Worm (Caenorhabditis elegans): Measurements from ENCODE around the gene W01D2.6.

W01D2.6 gene

DNA sequence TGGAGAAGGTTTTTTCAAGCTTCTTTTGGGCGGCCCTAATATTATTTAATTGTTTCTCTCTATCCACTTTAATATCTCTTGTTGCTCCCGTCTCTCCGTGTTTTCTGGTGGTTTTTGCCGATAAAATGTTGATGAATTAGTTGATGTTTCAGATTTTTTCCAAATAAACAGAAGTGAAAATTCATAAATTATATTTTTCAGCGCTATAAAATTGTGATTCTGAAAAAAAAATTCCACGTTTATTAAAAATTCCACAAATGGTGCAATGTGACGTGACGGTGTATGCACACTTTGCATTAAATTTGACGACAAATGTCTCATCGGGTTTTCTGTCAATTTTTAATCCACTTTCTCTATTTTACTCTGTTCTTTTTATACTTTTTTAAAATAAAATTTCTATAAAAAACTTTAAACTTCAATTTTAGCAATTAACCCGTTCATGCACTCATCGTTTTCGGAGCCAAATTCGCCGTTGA lies 10.7 kb upstream of the W01D2.6 start, which contains the start of gene tbc-20:
Gene tbc-20 (plus strand): TSS at position 426 of the 476 bp plus-strand sequence.
- TF ChIP-seq nhr-237 (tag; optimal IDR thresholded peaks at IDR 0.05) (no peak), nhr-129 (tag; optimal IDR thresholded peaks at IDR 0.05) (no peak), lsy-2 (tag; optimal IDR thresholded peaks at IDR 0.05) (peak in 1 of 2 experiments; percentile 54), nhr-77 (tag; optimal IDR thresholded peaks at IDR 0.05) (peak; percentile 25), snpc-4 (tag; optimal IDR thresholded peaks at IDR 0.05) (no peak), sem-4 (tag; optimal IDR thresholded peaks at IDR 0.05) (peak; percentile 18), unc-55 (GFP tag; optimal IDR thresholded peaks at IDR 0.05) (peak; percentile 51), alr-1 (tag; optimal IDR thresholded peaks at IDR 0.05) (no peak), elt-1 (tag; optimal IDR thresholded peaks at IDR 0.05) (no peak), skn-1 (tag; optimal IDR thresholded peaks at IDR 0.05) (no peak), mbf-1 (tag; optimal IDR thresholded peaks at IDR 0.05) (no peak), ztf-1 (GFP tag; conservative IDR thresholded peaks at IDR 0.05) (no peak), nhr-12 (tag; optimal IDR thresholded peaks at IDR 0.05) (no peak), egl-27 (tag; optimal IDR thresholded peaks at IDR 0.05) (no peak), gmeb-1 (tag; optimal IDR thresholded peaks at IDR 0.05) (peak; percentile 16), aly-2 (tag; optimal IDR thresholded peaks at IDR 0.05) (no peak), zag-1 (tag; optimal IDR thresholded peaks at IDR 0.05) (no peak), nhr-23 (tag; optimal IDR thresholded peaks at IDR 0.05) (no peak), unc-39 (tag; optimal IDR thresholded peaks at IDR 0.05) (no peak), mdl-1 (tag; optimal IDR thresholded peaks at IDR 0.05) (no peak), ZK546.5 (tag; optimal IDR thresholded peaks at IDR 0.05) (no peak), blmp-1 (tag; optimal IDR thresholded peaks at IDR 0.05; ENCODE audit: insufficient read depth) (no peak), sma-9 (GFP tag; optimal IDR thresholded peaks at IDR 0.05) (peak; percentile 20), sma-9 (tag; optimal IDR thresholded peaks at IDR 0.05) (no peak), ama-1 (optimal IDR thresholded peaks at IDR 0.05) (no peak), C34F6.9 (tag; optimal IDR thresholded peaks at IDR 0.05) (peak; percentile 44), nhr-21 (tag; optimal IDR thresholded peaks at IDR 0.05) (no peak), unc-62 (GFP tag; optimal IDR thresholded peaks at IDR 0.05) (no peak), lin-13 (GFP tag; optimal IDR thresholded peaks at IDR 0.05) (peak; percentile 20), nhr-10 (tag; optimal IDR thresholded peaks at IDR 0.05) (no peak), elt-3 (tag; optimal IDR thresholded peaks at IDR 0.05) (no peak), nhr-25 (tag; optimal IDR thresholded peaks at IDR 0.05) (peak; percentile 29), crh-2 (tag; optimal IDR thresholded peaks at IDR 0.05) (peak; percentile 40), F13H6.1 (tag; optimal IDR thresholded peaks at IDR 0.05) (no peak), R02D3.7 (tag; optimal IDR thresholded peaks at IDR 0.05) (no peak), sma-3 (GFP tag; optimal IDR thresholded peaks at IDR 0.05) (peak; percentile 20), Y55F3AM.14 (GFP tag; optimal IDR thresholded peaks at IDR 0.05) (no peak), peb-1 (tag; optimal IDR thresholded peaks at IDR 0.05) (no peak)

DNA sequence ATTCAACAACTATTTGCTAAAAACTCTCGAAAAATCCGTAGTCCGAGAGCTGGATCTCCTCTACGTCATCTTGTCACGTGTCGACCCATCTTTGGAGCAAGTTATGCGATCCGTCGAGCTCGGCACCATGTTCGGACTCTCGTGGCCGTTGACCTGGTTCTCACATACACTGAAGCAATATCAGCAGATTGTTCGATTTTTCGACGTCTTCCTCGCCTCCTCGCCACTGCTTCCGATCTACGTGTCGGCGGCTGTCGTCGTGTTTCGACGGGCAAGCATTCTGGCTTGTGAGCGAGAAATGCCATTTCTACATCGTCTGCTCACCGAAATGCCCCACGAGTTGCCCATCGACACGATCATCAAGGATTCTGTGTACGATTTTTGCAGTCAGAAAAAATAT lies 9.4 kb upstream of the W01D2.6 start:
- TF ChIP-seq mbf-1 (tag; optimal IDR thresholded peaks at IDR 0.05) (no peak), ceh-16 (tag; optimal IDR thresholded peaks at IDR 0.05) (no peak), aly-2 (tag; optimal IDR thresholded peaks at IDR 0.05) (no peak), zag-1 (tag; optimal IDR thresholded peaks at IDR 0.05) (no peak), nhr-23 (tag; optimal IDR thresholded peaks at IDR 0.05) (no peak), lin-13 (GFP tag; optimal IDR thresholded peaks at IDR 0.05) (no peak), lsy-2 (tag; optimal IDR thresholded peaks at IDR 0.05) (no peak), ZK546.5 (tag; optimal IDR thresholded peaks at IDR 0.05) (no peak), nhr-6 (tag; optimal IDR thresholded peaks at IDR 0.05) (no peak), ztf-4 (tag; optimal IDR thresholded peaks at IDR 0.05) (no peak), nhr-10 (tag; optimal IDR thresholded peaks at IDR 0.05) (no peak), nhr-21 (tag; optimal IDR thresholded peaks at IDR 0.05) (no peak), elt-1 (tag; optimal IDR thresholded peaks at IDR 0.05) (no peak), unc-62 (GFP tag; optimal IDR thresholded peaks at IDR 0.05) (no peak), nhr-129 (tag; optimal IDR thresholded peaks at IDR 0.05) (no peak)

DNA sequence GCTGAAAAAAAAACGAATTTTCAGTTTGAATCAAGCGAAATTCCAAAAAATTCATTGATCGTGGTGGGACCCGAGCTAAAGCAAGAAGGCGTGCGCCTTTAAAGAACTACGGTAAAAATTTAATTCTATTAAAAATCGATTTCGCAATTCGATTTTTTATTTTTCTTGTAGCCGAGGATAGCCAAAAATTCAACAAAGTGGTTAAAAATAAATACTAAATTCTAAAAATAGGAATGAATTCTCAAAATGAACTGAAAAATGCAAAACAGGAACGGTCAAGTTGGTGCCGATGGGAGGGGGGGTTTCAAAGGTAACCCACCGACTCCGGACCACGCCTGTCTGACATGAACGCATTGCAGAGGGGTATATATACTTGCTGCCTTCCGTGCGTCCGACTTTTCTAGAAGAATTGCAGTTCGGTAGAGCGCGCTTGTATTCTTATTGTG lies 7.7 kb upstream of the W01D2.6 start:
- TF ChIP-seq mbf-1 (tag; optimal IDR thresholded peaks at IDR 0.05) (no peak), sem-4 (tag; optimal IDR thresholded peaks at IDR 0.05) (peak; percentile 57), snpc-4 (tag; optimal IDR thresholded peaks at IDR 0.05) (peak; percentile 97), ztf-1 (GFP tag; conservative IDR thresholded peaks at IDR 0.05) (no peak), lin-13 (GFP tag; optimal IDR thresholded peaks at IDR 0.05) (peak; percentile 33), F13H6.1 (tag; optimal IDR thresholded peaks at IDR 0.05) (peak; percentile 22), unc-55 (GFP tag; optimal IDR thresholded peaks at IDR 0.05) (peak; percentile 62), gmeb-1 (tag; optimal IDR thresholded peaks at IDR 0.05) (peak; percentile 30), ama-1 (optimal IDR thresholded peaks at IDR 0.05) (peak; percentile 36), lsy-2 (tag; optimal IDR thresholded peaks at IDR 0.05) (peak in 1 of 2 experiments; percentile 63), fos-1 (tag; optimal IDR thresholded peaks at IDR 0.05) (peak; percentile 11), ceh-82 (tag; optimal IDR thresholded peaks at IDR 0.05) (no peak), lin-11 (tag; optimal IDR thresholded peaks at IDR 0.05) (peak; percentile 48), nhr-6 (tag; optimal IDR thresholded peaks at IDR 0.05) (no peak), blmp-1 (tag; optimal IDR thresholded peaks at IDR 0.05; ENCODE audit: insufficient read depth) (no peak), Y55F3AM.14 (GFP tag; optimal IDR thresholded peaks at IDR 0.05) (no peak), sma-9 (GFP tag; optimal IDR thresholded peaks at IDR 0.05) (peak; percentile 48), sma-9 (tag; optimal IDR thresholded peaks at IDR 0.05) (no peak), crh-2 (tag; optimal IDR thresholded peaks at IDR 0.05) (peak; percentile 54), sma-3 (GFP tag; optimal IDR thresholded peaks at IDR 0.05) (peak; percentile 6)

Measured in whole organism, L2 larva.